Fruit fly (Drosophila melanogaster) whole organism, embryonic: ENCODE results near the gene tho2.

Source experiments
- CG10267 ChIP-seq: fragments of 200-800 bp; sonication (Bioruptor generic); optimal IDR thresholded peaks from 2 replicates; lab custom pipeline; 2018; ENCODE audit warnings: missing biosample characterization, mild to moderate bottlenecking, missing genetic modification characterization, moderate library complexity
- CG10543 ChIP-seq: fragments of 200-800 bp; sonication (Bioruptor generic); optimal IDR thresholded peaks from 3 replicates; lab custom pipeline; 2017; ENCODE audit warnings: missing biosample characterization, mild to moderate bottlenecking, missing genetic modification characterization, moderate library complexity
- CG10979 ChIP-seq: fragments of 200-800 bp; sonication (Bioruptor generic); optimal IDR thresholded peaks from 2 replicates; lab custom pipeline; 2018; ENCODE audit warnings: missing biosample characterization, mild to moderate bottlenecking, missing genetic modification characterization, moderate library complexity
- CG11093 ChIP-seq: fragments of 200-800 bp; sonication (Bioruptor generic); IDR thresholded peaks from 3 replicates; pipeline ENCODE4 v1.3.6; 2022; ENCODE audit warnings: missing biosample characterization, missing genetic modification characterization
- CG12155 ChIP-seq: fragments of 200-800 bp; sonication (Bioruptor generic); optimal IDR thresholded peaks from 3 replicates; lab custom pipeline; 2016; ENCODE audit warnings: missing biosample characterization, missing genetic modification characterization
- CG13296 ChIP-seq: fragments of 200-800 bp; sonication (Bioruptor generic); optimal IDR thresholded peaks from 3 replicates; lab custom pipeline; 2018; ENCODE audit warnings: missing biosample characterization, mild to moderate bottlenecking, missing genetic modification characterization
- CG13624 ChIP-seq: fragments of 200-800 bp; sonication (Bioruptor generic); optimal IDR thresholded peaks from 2 replicates; lab custom pipeline; 2016; ENCODE audit warnings: missing biosample characterization, missing genetic modification characterization
- CG14014 ChIP-seq: fragments of 200-800 bp; sonication (Bioruptor generic); IDR thresholded peaks from 2 replicates; pipeline ENCODE4 v1.3.6; 2022; ENCODE audit warnings: missing biosample characterization, missing genetic modification characterization
- CG14965 ChIP-seq: fragments of 200-800 bp; sonication (Bioruptor generic); optimal IDR thresholded peaks from 2 replicates; lab custom pipeline; 2016; ENCODE audit warnings: missing biosample characterization, missing genetic modification characterization, borderline replicate concordance
- CG15269 ChIP-seq: fragments of 200-800 bp; sonication (Bioruptor generic); optimal IDR thresholded peaks from 2 replicates; lab custom pipeline; 2018; ENCODE audit warnings: missing biosample characterization, mild to moderate bottlenecking, missing genetic modification characterization, moderate library complexity
- CG15479 ChIP-seq: fragments of 200-800 bp; sonication (Bioruptor generic); optimal IDR thresholded peaks from 3 replicates; lab custom pipeline; 2019; ENCODE audit warnings: missing biosample characterization, mild to moderate bottlenecking, missing genetic modification characterization, moderate library complexity
- CG17186 ChIP-seq: fragments of 200-800 bp; sonication (Bioruptor generic); optimal IDR thresholded peaks from 3 replicates; lab custom pipeline; 2017; ENCODE audit warnings: missing biosample characterization, missing genetic modification reagents, missing genetic modification characterization
- CG17361 ChIP-seq: fragments of 200-800 bp; sonication (Bioruptor generic); IDR thresholded peaks from 3 replicates; pipeline ENCODE4 v1.3.6; 2022; ENCODE audit warnings: missing biosample characterization, missing genetic modification characterization
- CG17829 ChIP-seq: fragments of 200-800 bp; optimal IDR thresholded peaks from 2 replicates; lab custom pipeline; 2019; ENCODE audit warnings: missing biosample characterization, mild to moderate bottlenecking, missing genetic modification characterization, moderate library complexity
- CG18619 ChIP-seq: fragments of 200-800 bp; sonication (Bioruptor generic); optimal IDR thresholded peaks from 3 replicates; lab custom pipeline; 2017; ENCODE audit warnings: missing biosample characterization, mild to moderate bottlenecking, missing genetic modification characterization
- CG2678 ChIP-seq: fragments of 200-800 bp; sonication (Bioruptor generic); optimal IDR thresholded peaks from 3 replicates; lab custom pipeline; 2019; ENCODE audit warnings: missing biosample characterization, mild to moderate bottlenecking, missing genetic modification characterization, moderate library complexity
- CG2875 ChIP-seq: fragments of 200-800 bp; sonication (Bioruptor generic); optimal IDR thresholded peaks from 2 replicates; lab custom pipeline; 2017; ENCODE audit warnings: missing biosample characterization, mild to moderate bottlenecking, missing genetic modification characterization, missing genetic modification reagents
- CG31441 ChIP-seq: fragments of 200-800 bp; sonication (Bioruptor generic); IDR thresholded peaks from 2 replicates; pipeline ENCODE4 v1.3.6; 2022; ENCODE audit warnings: missing biosample characterization, missing genetic modification characterization
- CG4360 ChIP-seq: fragments of 200-800 bp; sonication (Bioruptor generic); IDR thresholded peaks from 2 replicates; pipeline ENCODE4 v1.3.6; 2022; ENCODE audit warnings: missing biosample characterization, missing genetic modification characterization
- CG7745 ChIP-seq: fragments of 200-800 bp; sonication (Bioruptor generic); optimal IDR thresholded peaks from 2 replicates; lab custom pipeline; 2018; ENCODE audit warnings: missing biosample characterization, mild to moderate bottlenecking, missing genetic modification characterization, moderate library complexity
- CG8478 ChIP-seq: fragments of >200 bp; optimal IDR thresholded peaks from 2 replicates; lab custom pipeline; 2018
- CG9609 ChIP-seq: fragments of 200-800 bp; sonication (Bioruptor generic); optimal IDR thresholded peaks from 3 replicates; lab custom pipeline; 2016; ENCODE audit warnings: missing biosample characterization, missing genetic modification characterization
- Dek ChIP-seq: fragments of 200-800 bp; sonication (Bioruptor generic); optimal IDR thresholded peaks from 3 replicates; lab custom pipeline; 2019; ENCODE audit warnings: missing biosample characterization, mild to moderate bottlenecking, missing genetic modification characterization, moderate library complexity
- Dll ChIP-seq: fragments of 200-800 bp; sonication (Bioruptor generic); IDR thresholded peaks from 4 replicates; pipeline ENCODE4 v1.3.6; 2022; ENCODE audit warnings: missing biosample characterization, missing genetic modification characterization; ENCODE audit not compliant: partially characterized antibody
- HHEX ChIP-seq: fragments of 200-800 bp; sonication (Bioruptor generic); optimal IDR thresholded peaks from 3 replicates; lab custom pipeline; 2017; ENCODE audit warnings: missing biosample characterization, mild to moderate bottlenecking, missing genetic modification characterization, missing genetic modification reagents
- HmgD ChIP-seq: fragments of 200-800 bp; sonication (Bioruptor generic); optimal IDR thresholded peaks from 3 replicates; lab custom pipeline; 2016; ENCODE audit warnings: missing biosample characterization, missing genetic modification characterization
- Lhr ChIP-seq: fragments of 200-800 bp; sonication (Bioruptor generic); optimal IDR thresholded peaks from 3 replicates; lab custom pipeline; 2017; ENCODE audit warnings: mild to moderate bottlenecking, missing biosample characterization, missing genetic modification reagents, missing genetic modification characterization
- Lim3 ChIP-seq: fragments of 200-800 bp; sonication (Bioruptor generic); IDR thresholded peaks from 2 replicates; pipeline ENCODE4 v1.3.6; 2022; ENCODE audit warnings: missing biosample characterization, missing genetic modification characterization
- Oli ChIP-seq: fragments of 200-800 bp; sonication (Bioruptor generic); optimal IDR thresholded peaks from 2 replicates; lab custom pipeline; 2018; ENCODE audit warnings: missing biosample characterization, mild to moderate bottlenecking, missing genetic modification characterization, moderate library complexity
- Ptx1 ChIP-seq: fragments of 200-800 bp; sonication (Bioruptor generic); IDR thresholded peaks from 2 replicates; pipeline ENCODE4 v1.3.6; 2022; ENCODE audit warnings: missing biosample characterization, missing genetic modification characterization
- Rfx ChIP-seq: fragments of 200-800 bp; sonication (Bioruptor generic); IDR thresholded peaks from 2 replicates; pipeline ENCODE4 v1.3.6; 2022; ENCODE audit warnings: missing biosample characterization, missing genetic modification characterization
- Six4 ChIP-seq: fragments of 200-800 bp; sonication (Bioruptor generic); optimal IDR thresholded peaks from 2 replicates; lab custom pipeline; 2016; ENCODE audit warnings: missing biosample characterization, missing genetic modification characterization
- Tbp ChIP-seq: fragments of >200 bp; optimal IDR thresholded peaks from 2 replicates; lab custom pipeline; 2018; ENCODE audit warnings: missing biosample characterization, missing genetic modification characterization
- Usf ChIP-seq: fragments of 200-800 bp; sonication (Bioruptor generic); optimal IDR thresholded peaks from 2 replicates; lab custom pipeline; 2017; ENCODE audit warnings: missing genotype, missing biosample characterization, missing genetic modification characterization
- Xbp1 ChIP-seq: fragments of 200-800 bp; sonication (Bioruptor generic); optimal IDR thresholded peaks from 3 replicates; lab custom pipeline; 2016; ENCODE audit warnings: missing biosample characterization, mild to moderate bottlenecking, missing genetic modification characterization
- aop ChIP-seq: fragments of 200-800 bp; sonication (Bioruptor generic); IDR thresholded peaks from 2 replicates; pipeline ENCODE4 v1.3.6; 2022; ENCODE audit warnings: missing biosample characterization, missing genetic modification characterization
- az2 ChIP-seq: fragments of 200-800 bp; sonication (Bioruptor generic); optimal IDR thresholded peaks from 3 replicates; lab custom pipeline; 2016; ENCODE audit warnings: missing biosample characterization, missing genetic modification characterization
- bbx ChIP-seq: fragments of 200-800 bp; sonication (Bioruptor generic); IDR thresholded peaks from 2 replicates; pipeline ENCODE4 v1.3.6; 2022; ENCODE audit warnings: missing biosample characterization, missing genetic modification characterization; ENCODE audit not compliant: partially characterized antibody
- dmrt99B ChIP-seq: fragments of 200-800 bp; sonication (Bioruptor generic); optimal IDR thresholded peaks from 2 replicates; lab custom pipeline; 2018; ENCODE audit warnings: missing biosample characterization, mild to moderate bottlenecking, missing genetic modification characterization, moderate library complexity
- eve ChIP-seq, 2 experiments: fragments of >200 bp; optimal IDR thresholded peaks; 2 replicates each; lab custom pipeline; 2017; ENCODE audit warnings: missing biosample characterization in 2 of 2, missing genetic modification characterization in 2 of 2
- gt ChIP-seq: fragments of 200-800 bp; sonication (Bioruptor generic); IDR thresholded peaks from 2 replicates; pipeline ENCODE4 v1.3.6; 2022; ENCODE audit warnings: missing biosample characterization, missing genetic modification characterization
- hth ChIP-seq: fragments of >200 bp; optimal IDR thresholded peaks from 2 replicates; lab custom pipeline; 2017; ENCODE audit warnings: inconsistent platforms
- maf-S ChIP-seq: fragments of 200-800 bp; sonication (Bioruptor generic); optimal IDR thresholded peaks from 2 replicates; lab custom pipeline; 2016; ENCODE audit warnings: missing biosample characterization, missing genetic modification characterization
- peb ChIP-seq: fragments of 200-800 bp; sonication (Bioruptor generic); IDR thresholded peaks from 2 replicates; pipeline ENCODE4 v1.3.6; 2022; ENCODE audit warnings: missing biosample characterization, missing genetic modification characterization
- prd ChIP-seq, 3 experiments: fragments of >200 bp in 2 of 3; fragments of 200-800 bp in 1 of 3; sonication (Bioruptor generic) in 1 of 3; optimal IDR thresholded peaks in 2 of 3; IDR thresholded peaks in 1 of 3; 2 replicates in 2 of 3; 3 replicates in 1 of 3; pipeline versions ENCODE4 v1.3.6 to Lab custom; 2017 to 2022; ENCODE audit warnings: missing biosample characterization in 1 of 3, missing genetic modification characterization in 1 of 3
- tna ChIP-seq: fragments of 200-800 bp; sonication (Bioruptor generic); IDR thresholded peaks from 2 replicates; pipeline ENCODE4 v1.3.6; 2022; ENCODE audit warnings: missing biosample characterization, missing genetic modification characterization; ENCODE audit not compliant: partially characterized antibody
- twi ChIP-seq: fragments of 200-800 bp; optimal IDR thresholded peaks from 2 replicates; lab custom pipeline; 2019; ENCODE audit warnings: missing biosample characterization, mild to moderate bottlenecking, missing genetic modification characterization, moderate library complexity
- unc-4 ChIP-seq: fragments of 200-800 bp; sonication (Bioruptor generic); IDR thresholded peaks from 2 replicates; pipeline ENCODE4 v1.3.6; 2022; ENCODE audit warnings: missing biosample characterization, missing genetic modification characterization; ENCODE audit not compliant: partially characterized antibody
- zf30C ChIP-seq: fragments of 200-800 bp; sonication (Bioruptor generic); optimal IDR thresholded peaks from 3 replicates; lab custom pipeline; 2018; ENCODE audit warnings: missing biosample characterization, mild to moderate bottlenecking, missing genetic modification characterization

The tho2 gene

DNA sequence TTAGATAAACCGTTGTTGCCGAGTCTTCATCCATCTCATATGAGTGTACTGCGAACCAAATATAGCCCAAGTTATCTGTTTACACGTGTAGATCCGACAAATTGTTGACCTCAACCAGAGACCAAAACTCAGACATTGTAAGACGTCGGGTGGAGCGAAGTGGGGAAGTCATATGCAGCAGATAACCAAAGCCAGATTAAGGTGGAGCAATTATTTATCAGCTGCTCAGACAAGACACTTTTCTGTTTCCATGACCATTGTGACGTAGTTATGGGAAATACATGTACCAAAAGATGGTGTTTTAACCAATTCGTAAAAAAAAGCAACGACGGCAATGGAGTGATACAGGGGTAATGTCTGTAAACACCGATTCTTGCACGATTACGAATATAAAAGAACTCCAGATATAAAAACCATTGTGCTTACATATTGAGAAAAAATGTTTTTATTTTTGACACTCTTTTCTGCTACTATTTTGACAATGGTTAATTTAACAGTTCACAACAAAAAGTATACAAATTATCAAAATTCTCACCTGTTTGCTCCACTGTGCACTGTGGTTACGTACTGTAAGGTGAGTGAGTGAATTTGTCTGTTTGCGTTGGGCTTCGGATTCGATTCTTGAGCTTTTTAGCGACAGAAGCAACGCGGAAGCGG is 32.5 kb upstream of the tho2 start (continued):
- TF ChIP-seq CG13296 (GFP tag; lab: Kevin White, UChicago) (no peak), CG2678 (tag; lab: Kevin White, UChicago) (peak; percentile 53), Tbp (GFP tag; lab: Kevin White, UChicago) (no peak), CG4360 (GFP tag; lab: Robert Waterston, UW) (no peak), CG14014 (GFP tag; lab: Robert Waterston, UW) (peak; percentile 43; the same call in 1 of the 2 replicates), hth (lab: Kevin White, UChicago) (no peak), CG14965 (GFP tag; lab: Kevin White, UChicago) (no peak), zf30C (GFP tag; lab: Kevin White, UChicago) (no peak), Usf (GFP tag; lab: Kevin White, UChicago) (no peak), az2 (GFP tag; lab: Kevin White, UChicago) (peak; percentile 52), Xbp1 (GFP tag; lab: Kevin White, UChicago) (peak; percentile 48), Oli (tag; lab: Kevin White, UChicago) (peak; percentile 63), Six4 (GFP tag; lab: Kevin White, UChicago) (peak; percentile 14), CG31441 (0 out of 2 replicates have a peak, but pooled peaks have one; percentile 33), CG17361 (GFP tag; lab: Robert Waterston, UW) (peak; percentile 39; the same call in 1 of the 3 replicates), dmrt99B (tag; lab: Kevin White, UChicago) (peak; percentile 34), CG18619 (peak; percentile 39), CG17829 (tag; lab: Kevin White, UChicago) (peak; percentile 23), twi (no peak), eve (GFP tag; optimal IDR thresholded peaks at IDR 0.05; lab: Kevin White, UChicago) (peak in 1 of 2 experiments; percentile 84), Dll (no peak), CG2875 (no peak), maf-S (GFP tag; lab: Kevin White, UChicago) (no peak), HmgD (GFP tag; lab: Kevin White, UChicago) (no peak), CG8478 (lab: Kevin White, UChicago) (no peak), prd (optimal IDR thresholded peaks at IDR 0.05; lab: Kevin White, UChicago) (no peak), prd (GFP tag; IDR thresholded peaks at IDR 0.05; lab: Robert Waterston, UW) (peak; percentile 56), CG12155 (GFP tag; lab: Kevin White, UChicago) (peak; percentile 42), tna (GFP tag; lab: Robert Waterston, UW) (no peak), CG17186 (no peak), CG9609 (peak; percentile 28), bbx (GFP tag; lab: Robert Waterston, UW) (no peak), HHEX (peak; percentile 44), gt (GFP tag; lab: Robert Waterston, UW) (no peak), Rfx (GFP tag; lab: Robert Waterston, UW) (peak; percentile 62; the same call in 1 of the 2 replicates), Lhr (no peak), CG7745 (tag; lab: Kevin White, UChicago) (no peak), Dek (tag; lab: Kevin White, UChicago) (peak; percentile 35), Ptx1 (GFP tag; lab: Robert Waterston, UW) (peak; percentile 32; the same call in 1 of the 2 replicates), aop (no peak), unc-4 (no peak), CG11093 (GFP tag; lab: Robert Waterston, UW) (peak; percentile 14; the same call in 1 of the 3 replicates), CG10267 (tag; lab: Kevin White, UChicago) (peak; percentile 5), CG15269 (tag; lab: Kevin White, UChicago) (peak; percentile 39), CG10979 (peak; percentile 5), CG10543 (GFP tag; lab: Kevin White, UChicago) (peak; percentile 16), peb (GFP tag; lab: Robert Waterston, UW) (0 out of 2 replicates have a peak, but pooled peaks have one; percentile 27), CG15479 (no peak), CG13624 (GFP tag; lab: Kevin White, UChicago) (peak; percentile 45), Lim3 (GFP tag; lab: Robert Waterston, UW) (no peak)
